Fruit fly (Drosophila melanogaster): ENCODE results near the gene Ada2b.

The Ada2b gene

dm6 chr3R:8264302-8265080 lies 24.2 kb upstream of the Ada2b start, which contains the start of the genes RPA1 and Mcm2 (continued):
- TF ChIP-seq CG4707 (GFP tag; optimal IDR thresholded peaks at IDR 0.05) (no peak), nerfin-1 (tag; optimal IDR thresholded peaks at IDR 0.05) (peak; percentile 64), CG6854 (GFP tag; optimal IDR thresholded peaks at IDR 0.05) (no peak), sens-2 (GFP tag; IDR thresholded peaks at IDR 0.05) (peak; percentile 56; the same call in 1 of the 2 replicates), maf-S (GFP tag; optimal IDR thresholded peaks at IDR 0.05) (peak; percentile 23), CG4730 (GFP tag; IDR thresholded peaks at IDR 0.05) (peak; percentile 49), gcm2 (GFP tag; optimal IDR thresholded peaks at IDR 0.05) (no peak), CG16863 (GFP tag; optimal IDR thresholded peaks at IDR 0.05) (peak; percentile 23), prd (optimal IDR thresholded peaks at IDR 0.05) (no peak), prd (GFP tag; IDR thresholded peaks at IDR 0.05) (peak; percentile 88), hkb (optimal IDR thresholded peaks at IDR 0.05) (no peak), hkb (GFP tag; IDR thresholded peaks at IDR 0.05) (no peak; the same call in 1 of the 2 replicates), tna (GFP tag; IDR thresholded peaks at IDR 0.05; ENCODE audit: partially characterized antibody) (no peak), ken (GFP tag; IDR thresholded peaks at IDR 0.05) (peak; percentile 78), CG11093 (GFP tag; IDR thresholded peaks at IDR 0.05) (0 out of 3 replicates have a peak, but pooled peaks have one; percentile 64), Taf1 (GFP tag; IDR thresholded peaks at IDR 0.05) (peak; percentile 58; the same call in 1 of the 2 replicates), CG17829 (tag; optimal IDR thresholded peaks at IDR 0.05) (peak; percentile 81), grn (GFP tag; optimal IDR thresholded peaks at IDR 0.05) (no peak), CG34422 (GFP tag; IDR thresholded peaks at IDR 0.05) (peak; percentile 88), CG18764 (GFP tag; optimal IDR thresholded peaks at IDR 0.05) (peak; percentile 66), CG10147 (GFP tag; optimal IDR thresholded peaks at IDR 0.05) (peak; percentile 68), C15 (GFP tag; IDR thresholded peaks at IDR 0.05) (0 out of 3 replicates have a peak, but pooled peaks have one; percentile 6), Spps (tag; optimal IDR thresholded peaks at IDR 0.05) (peak; percentile 41), CG9727 (GFP tag; optimal IDR thresholded peaks at IDR 0.05) (peak; percentile 82), CG4282 (GFP tag; optimal IDR thresholded peaks at IDR 0.05) (peak; percentile 40), CG12104 (GFP tag; optimal IDR thresholded peaks at IDR 0.05) (peak; percentile 68), CG2202 (tag; optimal IDR thresholded peaks at IDR 0.05) (peak; percentile 22), Side (GFP tag; optimal IDR thresholded peaks at IDR 0.05) (peak; percentile 5), chm (GFP tag; IDR thresholded peaks at IDR 0.05) (peak; percentile 79), CG30403 (GFP tag; optimal IDR thresholded peaks at IDR 0.05) (peak; percentile 90), CG2889 (GFP tag; IDR thresholded peaks at IDR 0.05) (peak; percentile 73; the same call in 2 of the 3 replicates), tgo (GFP tag; IDR thresholded peaks at IDR 0.05) (peak; percentile 83), zf30C (GFP tag; optimal IDR thresholded peaks at IDR 0.05) (no peak), abd-A (tag; optimal IDR thresholded peaks at IDR 0.05) (no peak), Fer1 (GFP tag; optimal IDR thresholded peaks at IDR 0.05) (no peak), H2.0 (GFP tag; IDR thresholded peaks at IDR 0.05) (peak; percentile 59), CG3407 (GFP tag; optimal IDR thresholded peaks at IDR 0.05) (peak; percentile 38), CG12391 (tag; optimal IDR thresholded peaks at IDR 0.05) (peak; percentile 81), MBD-R2 (GFP tag; IDR thresholded peaks at IDR 0.05) (peak; percentile 78), nau (GFP tag; optimal IDR thresholded peaks at IDR 0.05) (no peak), HLHmδ (GFP tag; optimal IDR thresholded peaks at IDR 0.05) (peak; percentile 43), MTF-1 (GFP tag; optimal IDR thresholded peaks at IDR 0.05; ENCODE audit: borderline replicate concordance) (peak; percentile 32), onecut (GFP tag; IDR thresholded peaks at IDR 0.05) (peak; percentile 44), CG16815 (GFP tag; optimal IDR thresholded peaks at IDR 0.05) (peak; percentile 89), nom (GFP tag; optimal IDR thresholded peaks at IDR 0.05) (peak; percentile 59), CkIIα-i1 (GFP tag; IDR thresholded peaks at IDR 0.05) (no peak), Dp (GFP tag; optimal IDR thresholded peaks at IDR 0.05) (peak; percentile 76), tx (GFP tag; optimal IDR thresholded peaks at IDR 0.05) (peak; percentile 10), Usf (GFP tag; optimal IDR thresholded peaks at IDR 0.05) (peak; percentile 81), so (GFP tag; IDR thresholded peaks at IDR 0.05) (0 out of 3 replicates have a peak, but pooled peaks have one; percentile 45)

Data from whole organism, embryonic.